Worm (Caenorhabditis elegans) whole organism, young adult: ENCODE data around the gene C34C12.9.

Experiments
- C06A6.2 ChIP-seq: fragments of 200-800 bp; sonication (Bioruptor generic); conservative IDR thresholded peaks from 2 replicates; pipeline ENCODE4 v1.3.6; 2022; ENCODE audit warnings: missing genetic modification characterization, missing compliant biosample characterization
- D2030.7 ChIP-seq: fragments of 200-800 bp; sonication (Bioruptor generic); IDR thresholded peaks from 2 replicates; pipeline ENCODE4 v1.3.6; 2022; ENCODE audit warnings: missing genetic modification reagents, missing genetic modification characterization, missing compliant biosample characterization
- F10E7.11 ChIP-seq: sonication (generic microtip); optimal IDR thresholded peaks from 2 replicates; lab custom pipeline; 2017; ENCODE audit warnings: mild to moderate bottlenecking, missing genetic modification characterization, moderate library complexity, missing compliant biosample characterization
- F23B12.7 ChIP-seq: sonication (generic microtip); optimal IDR thresholded peaks from 2 replicates; lab custom pipeline; 2017; ENCODE audit warnings: missing genetic modification characterization, mild to moderate bottlenecking, missing compliant biosample characterization, antibody characterized with exemption, moderate library complexity; ENCODE audit not compliant: insufficient read depth
- F33H1.4 ChIP-seq: fragments of 200-800 bp; sonication (Bioruptor generic); IDR thresholded peaks from 2 replicates; pipeline ENCODE4 v1.3.6; 2022; ENCODE audit warnings: missing genetic modification reagents, missing genetic modification characterization, missing compliant biosample characterization
- F39B2.1 ChIP-seq: fragments of 200-800 bp; sonication (Bioruptor generic); IDR thresholded peaks from 2 replicates; pipeline ENCODE4 v1.3.6; 2022; ENCODE audit warnings: missing genetic modification reagents, missing genetic modification characterization, missing compliant biosample characterization
- K11D2.4 ChIP-seq: fragments of 200-800 bp; sonication (Bioruptor generic); IDR thresholded peaks from 2 replicates; pipeline ENCODE4 v1.3.6; 2022; ENCODE audit warnings: missing genetic modification reagents, missing genetic modification characterization, missing compliant biosample characterization
- attf-5 ChIP-seq: fragments of 200-800 bp; sonication (Bioruptor generic); optimal IDR thresholded peaks from 2 replicates; lab custom pipeline; 2018; ENCODE audit warnings: mild to moderate bottlenecking, missing genetic modification characterization, missing compliant biosample characterization
- ccch-3 ChIP-seq: fragments of 200-800 bp; sonication (Bioruptor generic); optimal IDR thresholded peaks from 2 replicates; lab custom pipeline; 2018; ENCODE audit warnings: mild to moderate bottlenecking, missing genetic modification characterization, missing compliant biosample characterization
- cebp-2 ChIP-seq: fragments of 200-800 bp; sonication (Bioruptor generic); IDR thresholded peaks from 2 replicates; pipeline ENCODE4 v1.3.6; 2022; ENCODE audit warnings: missing genetic modification characterization, missing compliant biosample characterization
- ceh-100 ChIP-seq: fragments of 200-800 bp; sonication (Bioruptor generic); IDR thresholded peaks from 2 replicates; pipeline ENCODE4 v1.3.6; 2022; ENCODE audit warnings: missing genetic modification reagents, missing genetic modification characterization, missing compliant biosample characterization
- ceh-27 ChIP-seq: fragments of 200-800 bp; sonication (Bioruptor generic); optimal IDR thresholded peaks from 2 replicates; lab custom pipeline; 2018; ENCODE audit warnings: mild to moderate bottlenecking, missing genetic modification characterization, moderate library complexity, missing compliant biosample characterization
- ceh-58 ChIP-seq: fragments of 200-800 bp; sonication (Bioruptor generic); IDR thresholded peaks from 2 replicates; pipeline ENCODE4 v1.3.6; 2022; ENCODE audit warnings: missing genetic modification characterization, missing compliant biosample characterization
- ceh-79 ChIP-seq: sonication (generic microtip); optimal IDR thresholded peaks from 2 replicates; lab custom pipeline; 2017; ENCODE audit warnings: mild to moderate bottlenecking, missing genetic modification characterization, missing compliant biosample characterization
- dox-1 ChIP-seq: fragments of 200-800 bp; sonication (Bioruptor generic); IDR thresholded peaks from 2 replicates; pipeline ENCODE4 v1.3.6; 2022; ENCODE audit warnings: missing genetic modification reagents, missing genetic modification characterization, missing compliant biosample characterization
- dpff-1 ChIP-seq: sonication (generic microtip); optimal IDR thresholded peaks from 2 replicates; lab custom pipeline; 2017; ENCODE audit warnings: mild to moderate bottlenecking, missing genetic modification characterization, missing compliant biosample characterization
- efl-1 ChIP-seq: fragments of 150-350 bp; optimal IDR thresholded peaks from 2 replicates; lab custom pipeline; 2014; ENCODE audit warnings: missing biosample characterization, missing genetic modification reagents, missing genetic modification characterization
- egl-44 ChIP-seq: fragments of 200-800 bp; sonication (Bioruptor generic); IDR thresholded peaks from 2 replicates; pipeline ENCODE4 v1.3.6; 2022; ENCODE audit warnings: missing genetic modification reagents, missing genetic modification characterization, missing compliant biosample characterization
- egrh-3 ChIP-seq: fragments of 200-800 bp; sonication (Bioruptor generic); IDR thresholded peaks from 2 replicates; pipeline ENCODE4 v1.3.6; 2022; ENCODE audit warnings: missing genetic modification reagents, missing genetic modification characterization, missing compliant biosample characterization
- ekl-4 ChIP-seq: fragments of 200-800 bp; sonication (Bioruptor generic); IDR thresholded peaks from 2 replicates; pipeline ENCODE4 v1.3.6; 2022; ENCODE audit warnings: missing genetic modification reagents, missing genetic modification characterization, missing compliant biosample characterization
- hmg-1.2 ChIP-seq: fragments of 200-800 bp; sonication (Bioruptor generic); IDR thresholded peaks from 2 replicates; pipeline ENCODE4 v1.3.6; 2022; ENCODE audit warnings: missing genetic modification reagents, missing genetic modification characterization, missing compliant biosample characterization
- hrde-1 ChIP-seq: sonication (generic microtip); optimal IDR thresholded peaks from 2 replicates; lab custom pipeline; 2016; ENCODE audit warnings: missing genetic modification characterization, mild to moderate bottlenecking, missing compliant biosample characterization, moderate library complexity, missing genotype, missing genetic modification reagents, borderline replicate concordance
- lag-1 ChIP-seq: fragments of 200-800 bp; sonication (Bioruptor generic); IDR thresholded peaks from 2 replicates; pipeline ENCODE4 v1.3.6; 2022; ENCODE audit warnings: missing genetic modification reagents, missing genetic modification characterization, missing compliant biosample characterization
- lin-26 ChIP-seq: fragments of 200-800 bp; sonication (Bioruptor generic); IDR thresholded peaks from 2 replicates; pipeline ENCODE4 v1.3.6; 2022; ENCODE audit warnings: missing genetic modification reagents, missing genetic modification characterization, missing compliant biosample characterization
- lin-35 ChIP-seq, 3 experiments: fragments of 150-350 bp in 2 of 3; sonication (generic microtip) in 1 of 3; optimal IDR thresholded peaks; 2 replicates each; lab custom pipeline; 2014 to 2018; ENCODE audit warnings: missing biosample characterization in 3 of 3, missing genetic modification characterization in 3 of 3, missing genetic modification reagents in 3 of 3
- lin-40 ChIP-seq: sonication (generic microtip); optimal IDR thresholded peaks from 2 replicates; lab custom pipeline; 2016; ENCODE audit warnings: missing genetic modification characterization, mild to moderate bottlenecking, missing compliant biosample characterization, missing genotype, missing genetic modification reagents
- lin-54 ChIP-seq: fragments of 200-800 bp; sonication (Bioruptor generic); optimal IDR thresholded peaks from 2 replicates; lab custom pipeline; 2018; ENCODE audit warnings: mild to moderate bottlenecking, missing genetic modification characterization, missing compliant biosample characterization
- lsl-1 ChIP-seq: fragments of 200-800 bp; sonication (Bioruptor generic); optimal IDR thresholded peaks from 2 replicates; lab custom pipeline; 2018; ENCODE audit warnings: mild to moderate bottlenecking, missing genetic modification characterization, moderate library complexity, missing compliant biosample characterization
- madf-3 ChIP-seq: fragments of 200-800 bp; sonication (Bioruptor generic); IDR thresholded peaks from 2 replicates; pipeline ENCODE4 v1.3.6; 2022; ENCODE audit warnings: missing genetic modification reagents, missing genetic modification characterization, missing compliant biosample characterization
- madf-6 ChIP-seq: fragments of 200-800 bp; sonication (Bioruptor generic); IDR thresholded peaks from 2 replicates; pipeline ENCODE4 v1.3.6; 2022; ENCODE audit warnings: missing genetic modification reagents, missing genetic modification characterization, missing compliant biosample characterization
- nfya-1 ChIP-seq: sonication (generic microtip); optimal IDR thresholded peaks from 2 replicates; lab custom pipeline; 2017; ENCODE audit warnings: antibody characterized with exemption, missing compliant biosample characterization, missing genetic modification characterization, borderline replicate concordance; ENCODE audit not compliant: insufficient read depth
- nfya-2 ChIP-seq: fragments of 200-800 bp; sonication (Bioruptor generic); IDR thresholded peaks from 2 replicates; pipeline ENCODE4 v1.3.6; 2022; ENCODE audit warnings: missing genetic modification reagents, missing genetic modification characterization, missing compliant biosample characterization
- nhr-120 ChIP-seq: fragments of 200-800 bp; sonication (Bioruptor generic); IDR thresholded peaks from 2 replicates; pipeline ENCODE4 v1.3.6; 2022; ENCODE audit warnings: missing genetic modification characterization, missing compliant biosample characterization
- nhr-27 ChIP-seq: fragments of 200-800 bp; sonication (Bioruptor generic); optimal IDR thresholded peaks from 2 replicates; lab custom pipeline; 2018; ENCODE audit warnings: mild to moderate bottlenecking, missing genetic modification characterization, moderate library complexity, missing compliant biosample characterization
- nhr-80 ChIP-seq: sonication (generic microtip); optimal IDR thresholded peaks from 2 replicates; lab custom pipeline; 2016; ENCODE audit warnings: missing genetic modification characterization, missing compliant biosample characterization
- pha-4 ChIP-seq: fragments of 150-350 bp; sonication (generic microtip); optimal IDR thresholded peaks from 2 replicates; lab custom pipeline; 2014; ENCODE audit warnings: missing biosample characterization, missing genetic modification reagents, missing genetic modification characterization
- snpc-4 ChIP-seq, 5 experiments: fragments of 150-350 bp in 1 of 5; sonication (generic microtip) in 4 of 5; optimal IDR thresholded peaks; 2 replicates each; lab custom pipeline; 2014 to 2018; ENCODE audit warnings: missing genetic modification characterization in 5 of 5, missing biosample characterization in 3 of 5, antibody characterized with exemption in 2 of 5, mild to moderate bottlenecking in 2 of 5, missing compliant biosample characterization in 2 of 5, missing genotype in 2 of 5, moderate library complexity in 2 of 5, missing genetic modification reagents in 1 of 5
- somi-1 ChIP-seq: fragments of 200-800 bp; sonication (Bioruptor generic); optimal IDR thresholded peaks from 2 replicates; lab custom pipeline; 2018; ENCODE audit warnings: mild to moderate bottlenecking, missing genetic modification characterization, missing compliant biosample characterization
- sptf-2 ChIP-seq: fragments of 200-800 bp; sonication (Bioruptor generic); optimal IDR thresholded peaks from 2 replicates; lab custom pipeline; 2018; ENCODE audit warnings: mild to moderate bottlenecking, missing genetic modification characterization, missing compliant biosample characterization
- unc-62 ChIP-seq: fragments of 150-350 bp; optimal IDR thresholded peaks from 2 replicates; lab custom pipeline; 2014; ENCODE audit warnings: missing biosample characterization, missing genetic modification reagents, missing genetic modification characterization
- zfh-2 ChIP-seq: fragments of 200-800 bp; sonication (Bioruptor generic); conservative IDR thresholded peaks from 2 replicates; pipeline ENCODE4 v1.3.6; 2022; ENCODE audit warnings: missing genetic modification reagents, missing genetic modification characterization, missing compliant biosample characterization
- ztf-22 ChIP-seq: fragments of 200-800 bp; sonication (Bioruptor generic); optimal IDR thresholded peaks from 2 replicates; lab custom pipeline; 2018; ENCODE audit warnings: mild to moderate bottlenecking, missing genetic modification characterization, moderate library complexity, missing compliant biosample characterization

Gene C34C12.9

DNA sequence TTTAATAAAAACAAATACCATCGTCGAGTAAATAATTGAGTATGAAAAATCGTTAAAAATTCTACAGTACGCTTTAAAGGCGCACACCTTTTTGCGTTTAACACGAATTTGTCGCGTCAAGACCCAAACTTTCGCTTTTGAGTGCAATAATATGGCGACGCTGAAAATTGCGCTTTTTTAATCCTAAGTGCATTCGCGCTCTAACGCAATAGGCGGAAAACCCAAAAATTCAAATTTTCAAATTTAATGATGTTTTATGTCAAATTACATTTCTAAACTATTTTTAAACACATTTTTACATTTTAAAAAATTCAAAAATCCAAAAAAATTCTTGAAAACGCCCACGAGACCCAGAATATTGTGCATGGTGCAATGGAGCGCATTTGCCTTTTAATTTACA is 36.5 kb upstream of the C34C12.9 start:
- TF ChIP-seq snpc-4 (GFP tag; optimal IDR thresholded peaks at IDR 0.05; lab: Kevin White, UChicago), result no peak
- no peak for TF ChIP-seq snpc-4 (tag; optimal IDR thresholded peaks at IDR 0.05; lab: Kevin White, UChicago)

DNA sequence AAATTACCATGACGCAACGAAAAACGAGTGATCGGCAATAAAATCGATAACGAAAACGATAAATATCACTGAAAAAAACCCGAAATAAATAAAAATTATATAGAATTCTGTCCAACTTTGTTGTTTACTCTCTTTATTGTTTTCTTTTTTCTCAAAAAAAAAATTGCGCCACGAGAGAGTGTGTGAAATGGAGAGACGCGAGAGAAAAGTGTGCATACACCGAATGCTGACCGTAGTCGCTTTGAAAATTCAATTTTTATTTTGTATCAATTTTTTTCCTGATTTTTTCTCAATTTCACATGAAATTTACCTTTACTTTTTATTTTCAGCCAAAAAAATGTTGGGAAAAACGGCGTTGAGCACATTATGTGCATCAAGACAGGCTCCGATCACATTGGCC is 34.6 kb upstream of the C34C12.9 start, which contains the start of the genes M01F1.4 and mrpl-35:
M01F1.4 (minus strand) TSS at position 126 of the 400 bp plus-strand sequence.
mrpl-35 (plus strand) TSS at position 330 of the 400 bp plus-strand sequence.
- TF ChIP-seq madf-3 (no peak), F10E7.11 (tag; lab: Kevin White, UChicago) (no peak), dpff-1 (tag; lab: Kevin White, UChicago) (no peak), hrde-1 (no peak), egl-44 (no peak), attf-5 (GFP tag; lab: Kevin White, UChicago) (no peak), efl-1 (no peak), pha-4 (tag; lab: Kevin White, UChicago) (no peak), ceh-100 (GFP tag; lab: Robert Waterston, UW) (no peak), nhr-27 (no peak), ceh-79 (tag; lab: Kevin White, UChicago) (no peak), F39B2.1 (no peak), ceh-58 (GFP tag; lab: Robert Waterston, UW) (no peak), nhr-120 (GFP tag; lab: Robert Waterston, UW) (0 out of 2 replicates have a peak, but pooled peaks have one; percentile 22), lsl-1 (peak; percentile 78), lag-1 (GFP tag; lab: Robert Waterston, UW) (no peak), ceh-27 (no peak), nhr-80 (tag; lab: Kevin White, UChicago) (peak; percentile 13), K11D2.4 (GFP tag; lab: Robert Waterston, UW) (no peak), egrh-3 (GFP tag; lab: Robert Waterston, UW) (no peak), nfya-1 (tag; lab: Kevin White, UChicago) (no peak), ztf-22 (GFP tag; lab: Kevin White, UChicago) (no peak), cebp-2 (GFP tag; lab: Robert Waterston, UW) (no peak), madf-6 (no peak; the same call in 1 of the 2 replicates), lin-26 (GFP tag; lab: Robert Waterston, UW) (no peak), snpc-4 (GFP tag; optimal IDR thresholded peaks at IDR 0.05; lab: Kevin White, UChicago) (no peak), snpc-4 (tag; optimal IDR thresholded peaks at IDR 0.05; lab: Kevin White, UChicago) (peak in 3 of 4 experiments; percentile 6 to 36 (median 27)), C06A6.2 (GFP tag; lab: Robert Waterston, UW) (no peak), F33H1.4 (peak; percentile 44; the same call in 1 of the 2 replicates), zfh-2 (GFP tag; lab: Robert Waterston, UW) (no peak), lin-35 (GFP tag; optimal IDR thresholded peaks at IDR 0.05; lab: Kevin White, UChicago) (peak in 1 of 3 experiments; percentile 9), ccch-3 (GFP tag; lab: Kevin White, UChicago) (no peak), lin-40 (tag; lab: Kevin White, UChicago) (peak; percentile 1), hmg-1.2 (GFP tag; lab: Robert Waterston, UW) (peak; percentile 97), dox-1 (GFP tag; lab: Robert Waterston, UW) (peak; percentile 44), D2030.7 (GFP tag; lab: Robert Waterston, UW) (peak; percentile 31; the same call in 1 of the 2 replicates), somi-1 (no peak), F23B12.7 (tag; lab: Kevin White, UChicago) (no peak), unc-62 (GFP tag; lab: Kevin White, UChicago) (no peak), nfya-2 (GFP tag; lab: Robert Waterston, UW) (no peak), sptf-2 (GFP tag; lab: Kevin White, UChicago) (no peak), ekl-4 (no peak), lin-54 (peak; percentile 16)
